Fruit fly (Drosophila melanogaster): ENCODE results near the gene Tssk.
A peak's percentile ranks its signal among the peaks of the same experiment; 100 is the strongest.

Gene Tssk

DNA sequence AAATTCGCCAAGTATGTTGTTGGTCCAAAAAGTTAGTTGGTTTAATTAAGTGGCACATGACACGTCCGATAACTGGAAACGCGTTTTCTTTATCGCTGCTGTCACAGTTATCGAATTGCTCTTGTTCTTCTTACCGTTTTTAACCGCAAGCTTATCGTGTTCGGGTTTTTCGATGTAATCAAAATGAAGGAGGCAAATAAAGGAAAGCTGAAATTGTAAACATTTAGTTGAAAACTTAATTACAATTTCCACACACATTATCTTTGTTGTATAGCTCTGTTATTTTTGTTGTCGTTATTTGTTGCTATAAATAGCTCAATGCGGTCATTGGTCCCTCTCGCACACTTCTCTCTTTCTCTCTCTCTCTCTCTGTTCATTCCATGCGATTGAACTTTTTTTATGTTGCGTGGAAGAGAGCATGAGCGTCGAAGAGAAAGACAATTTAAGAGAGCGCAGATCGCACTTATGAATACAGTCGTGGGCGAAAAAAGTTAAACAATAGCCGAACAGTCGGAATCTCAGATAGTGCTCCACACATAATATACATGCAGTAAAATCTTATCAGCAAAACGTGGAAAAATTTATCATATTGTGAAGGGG, 13.1 kb upstream of the Tssk start:
- TF ChIP-seq CG8478 (optimal IDR thresholded peaks at IDR 0.05) (no peak), EcR (GFP tag; optimal IDR thresholded peaks at IDR 0.05) (peak in 1 of 2 experiments; percentile 88), usp (GFP tag; optimal IDR thresholded peaks at IDR 0.05) (no peak), pan (optimal IDR thresholded peaks at IDR 0.05) (no peak), psq (optimal IDR thresholded peaks at IDR 0.05) (no peak)

DNA sequence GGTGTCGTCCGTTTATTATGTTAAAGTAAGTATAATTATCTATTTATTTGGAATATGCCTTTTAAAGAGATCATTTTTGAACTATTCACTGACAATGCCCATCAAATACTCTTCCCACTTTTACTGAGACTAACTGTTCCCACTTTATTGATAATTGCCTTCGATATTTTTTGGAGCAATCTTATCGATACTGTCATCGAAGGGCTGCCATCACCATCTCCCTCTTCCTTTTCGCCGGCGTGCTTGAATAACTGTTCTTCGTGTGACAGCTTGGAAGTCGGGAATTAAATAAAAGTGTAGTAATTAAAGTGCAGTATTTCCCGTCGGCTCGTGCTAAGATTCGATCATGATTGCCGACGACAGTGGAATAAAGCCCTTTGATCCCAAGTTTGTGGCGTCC, 7.7 kb upstream of the Tssk start, which contains the start of gene qin:
Gene qin, plus strand, starts transcription at position 274 of the 400 bp plus-strand sequence.
- TF ChIP-seq CG8478 (optimal IDR thresholded peaks at IDR 0.05) (no peak), psq (optimal IDR thresholded peaks at IDR 0.05) (no peak), Dll (optimal IDR thresholded peaks at IDR 0.05) (no peak), EcR (GFP tag; optimal IDR thresholded peaks at IDR 0.05) (no peak), usp (GFP tag; optimal IDR thresholded peaks at IDR 0.05) (no peak), pan (optimal IDR thresholded peaks at IDR 0.05) (no peak)

dm6 chr3R:18616007-18616406, 17.5 kb downstream of the Tssk start:
- TF ChIP-seq usp (GFP tag; optimal IDR thresholded peaks at IDR 0.05), result no peak
- TF ChIP-seq Dll (optimal IDR thresholded peaks at IDR 0.05), result no peak
- TF ChIP-seq CG8478 (optimal IDR thresholded peaks at IDR 0.05), result no peak
- no peak for TF ChIP-seq psq (optimal IDR thresholded peaks at IDR 0.05)
- no peak for TF ChIP-seq EcR (GFP tag; optimal IDR thresholded peaks at IDR 0.05)
- TF ChIP-seq pan (optimal IDR thresholded peaks at IDR 0.05), result no peak

- TF ChIP-seq EcR (GFP tag; optimal IDR thresholded peaks at IDR 0.05), result no peak
- no peak for TF ChIP-seq CG8478 (optimal IDR thresholded peaks at IDR 0.05)
- no peak for TF ChIP-seq Dll (optimal IDR thresholded peaks at IDR 0.05)
- TF ChIP-seq usp (GFP tag; optimal IDR thresholded peaks at IDR 0.05), result no peak
- no peak for TF ChIP-seq psq (optimal IDR thresholded peaks at IDR 0.05)
- TF ChIP-seq pan (optimal IDR thresholded peaks at IDR 0.05), result no peak
Observed at dm6 chr3R:18617411-18617810, 18.9 kb downstream of the Tssk start, which contains the start of gene CG7695. TSS of gene CG7695 (minus strand) at chr3R:18617511.

DNA sequence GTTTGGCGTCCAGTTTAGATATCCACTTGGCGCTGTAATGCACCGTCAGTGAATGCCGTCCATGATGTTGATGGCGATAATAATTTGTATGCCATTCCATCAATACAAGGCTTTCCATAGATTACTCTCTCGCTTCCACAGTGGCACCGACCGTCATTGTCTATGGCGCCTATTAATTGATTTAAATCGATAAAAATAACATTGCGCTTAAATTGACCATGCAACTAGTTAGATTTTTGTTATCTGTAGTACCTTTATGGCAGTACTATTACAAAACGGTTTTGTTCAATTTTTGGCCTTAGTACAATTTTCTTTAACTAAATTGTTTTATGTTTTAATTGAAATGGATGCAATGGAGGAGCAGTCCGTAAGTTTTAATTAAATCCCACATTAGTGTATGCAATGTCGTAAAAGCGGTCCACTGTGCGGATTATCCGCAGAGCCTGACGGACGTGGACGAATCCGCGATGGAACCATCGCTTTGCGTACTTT, 21.0 kb downstream of the Tssk start:
- no peak for TF ChIP-seq CG8478 (optimal IDR thresholded peaks at IDR 0.05)
- no peak for TF ChIP-seq psq (optimal IDR thresholded peaks at IDR 0.05)
- TF ChIP-seq EcR (GFP tag; optimal IDR thresholded peaks at IDR 0.05), result no peak
- no peak for TF ChIP-seq usp (GFP tag; optimal IDR thresholded peaks at IDR 0.05)
- TF ChIP-seq Dll (optimal IDR thresholded peaks at IDR 0.05), result no peak
- TF ChIP-seq pan (optimal IDR thresholded peaks at IDR 0.05), result no peak

DNA sequence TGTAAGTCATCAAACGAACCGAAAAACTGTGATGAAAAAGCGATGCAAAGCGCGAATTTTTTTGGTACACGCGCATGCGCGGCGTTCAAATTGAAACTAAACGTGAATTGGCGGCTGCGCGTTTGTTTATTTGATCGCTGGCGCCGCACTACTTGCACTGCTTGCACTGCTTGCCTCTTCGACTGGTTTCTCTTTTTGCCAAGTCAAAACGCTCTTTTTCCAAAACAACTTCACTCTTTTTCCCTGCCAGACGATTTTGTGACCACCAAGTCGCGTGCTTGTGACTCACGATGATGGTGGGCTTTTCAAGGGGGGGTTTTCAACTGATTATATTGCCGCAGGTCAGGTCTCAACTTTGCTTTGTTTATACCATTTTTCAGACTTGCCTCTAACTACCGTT, 22.7 kb downstream of the Tssk start, which contains the start of gene CG14304:
Gene CG14304, minus strand, starts transcription at position 98 of the 400 bp plus-strand sequence.
- TF ChIP-seq CG8478 (optimal IDR thresholded peaks at IDR 0.05), result no peak
- no peak for TF ChIP-seq psq (optimal IDR thresholded peaks at IDR 0.05)
- no peak for TF ChIP-seq EcR (GFP tag; optimal IDR thresholded peaks at IDR 0.05)
- TF ChIP-seq Dll (optimal IDR thresholded peaks at IDR 0.05), result no peak
- TF ChIP-seq usp (GFP tag; optimal IDR thresholded peaks at IDR 0.05), result no peak
- TF ChIP-seq pan (optimal IDR thresholded peaks at IDR 0.05), result no peak

dm6 chr3R:18624541-18624940, 26.1 kb downstream of the Tssk start:
- no peak for TF ChIP-seq EcR (GFP tag; optimal IDR thresholded peaks at IDR 0.05)
- no peak for TF ChIP-seq usp (GFP tag; optimal IDR thresholded peaks at IDR 0.05)
- no peak for TF ChIP-seq CG8478 (optimal IDR thresholded peaks at IDR 0.05)
- no peak for TF ChIP-seq Dll (optimal IDR thresholded peaks at IDR 0.05)
- TF ChIP-seq psq (optimal IDR thresholded peaks at IDR 0.05), result no peak
- no peak for TF ChIP-seq pan (optimal IDR thresholded peaks at IDR 0.05)

DNA sequence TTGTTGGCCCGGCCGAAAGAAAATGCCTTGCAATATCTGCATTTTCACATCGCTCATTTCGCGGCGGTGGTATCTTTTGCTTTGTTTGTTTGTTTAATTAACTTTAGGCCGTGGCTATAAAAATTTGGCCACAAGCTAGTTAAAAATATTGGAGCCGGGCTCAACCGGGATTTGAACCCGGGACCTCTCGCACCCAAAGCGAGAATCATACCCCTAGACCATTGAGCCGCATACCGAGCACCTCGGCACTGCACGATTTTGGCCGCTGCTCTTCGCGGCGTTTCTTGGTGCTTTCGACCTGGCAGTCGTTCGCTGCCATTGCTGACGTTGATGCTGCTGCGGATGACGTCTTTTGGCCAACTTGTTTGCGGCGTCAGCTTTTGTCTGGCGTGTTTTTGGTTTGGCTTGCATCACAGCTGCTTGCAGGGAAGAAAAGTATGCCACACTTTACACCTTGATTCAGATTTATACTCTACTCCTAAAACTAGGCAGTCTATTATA, 29.9 kb downstream of the Tssk start:
- TF ChIP-seq Dll (optimal IDR thresholded peaks at IDR 0.05) (no peak), CG8478 (optimal IDR thresholded peaks at IDR 0.05) (no peak), pan (optimal IDR thresholded peaks at IDR 0.05) (no peak), EcR (GFP tag; optimal IDR thresholded peaks at IDR 0.05) (no peak), usp (GFP tag; optimal IDR thresholded peaks at IDR 0.05) (no peak), psq (optimal IDR thresholded peaks at IDR 0.05) (no peak)

dm6 chr3R:18633099-18633498, 34.6 kb downstream of the Tssk start:
- TF ChIP-seq usp (GFP tag; optimal IDR thresholded peaks at IDR 0.05) (no peak), Dll (optimal IDR thresholded peaks at IDR 0.05) (no peak), psq (optimal IDR thresholded peaks at IDR 0.05) (no peak), pan (optimal IDR thresholded peaks at IDR 0.05) (no peak), CG8478 (optimal IDR thresholded peaks at IDR 0.05) (no peak), EcR (GFP tag; optimal IDR thresholded peaks at IDR 0.05) (no peak)

dm6 chr3R:18639662-18640061, 41.2 kb downstream of the Tssk start:
- TF ChIP-seq CG8478 (optimal IDR thresholded peaks at IDR 0.05) (no peak), usp (GFP tag; optimal IDR thresholded peaks at IDR 0.05) (no peak), pan (optimal IDR thresholded peaks at IDR 0.05) (no peak), Dll (optimal IDR thresholded peaks at IDR 0.05) (no peak), EcR (GFP tag; optimal IDR thresholded peaks at IDR 0.05) (no peak), psq (optimal IDR thresholded peaks at IDR 0.05) (no peak)

dm6 chr3R:18641242-18641757, 42.8 kb downstream of the Tssk start, which contains the start of gene CG14301:
TSS of gene CG14301 (minus strand) at chr3R:18641457.
- no peak for TF ChIP-seq Dll (optimal IDR thresholded peaks at IDR 0.05)
- TF ChIP-seq pan (optimal IDR thresholded peaks at IDR 0.05), result no peak
- TF ChIP-seq usp (GFP tag; optimal IDR thresholded peaks at IDR 0.05), result no peak
- no peak for TF ChIP-seq CG8478 (optimal IDR thresholded peaks at IDR 0.05)
- no peak for TF ChIP-seq EcR (GFP tag; optimal IDR thresholded peaks at IDR 0.05)
- no peak for TF ChIP-seq psq (optimal IDR thresholded peaks at IDR 0.05)

- TF ChIP-seq psq (optimal IDR thresholded peaks at IDR 0.05) (no peak), usp (GFP tag; optimal IDR thresholded peaks at IDR 0.05) (no peak), EcR (GFP tag; optimal IDR thresholded peaks at IDR 0.05) (no peak), CG8478 (optimal IDR thresholded peaks at IDR 0.05) (no peak), Dll (optimal IDR thresholded peaks at IDR 0.05) (no peak), pan (optimal IDR thresholded peaks at IDR 0.05) (no peak)
Observed at dm6 chr3R:18643646-18644045, 45.2 kb downstream of the Tssk start.

Data from whole organism.